Fruit fly (Drosophila melanogaster): ENCODE results near the gene Meltrin.

Meltrin gene

DNA sequence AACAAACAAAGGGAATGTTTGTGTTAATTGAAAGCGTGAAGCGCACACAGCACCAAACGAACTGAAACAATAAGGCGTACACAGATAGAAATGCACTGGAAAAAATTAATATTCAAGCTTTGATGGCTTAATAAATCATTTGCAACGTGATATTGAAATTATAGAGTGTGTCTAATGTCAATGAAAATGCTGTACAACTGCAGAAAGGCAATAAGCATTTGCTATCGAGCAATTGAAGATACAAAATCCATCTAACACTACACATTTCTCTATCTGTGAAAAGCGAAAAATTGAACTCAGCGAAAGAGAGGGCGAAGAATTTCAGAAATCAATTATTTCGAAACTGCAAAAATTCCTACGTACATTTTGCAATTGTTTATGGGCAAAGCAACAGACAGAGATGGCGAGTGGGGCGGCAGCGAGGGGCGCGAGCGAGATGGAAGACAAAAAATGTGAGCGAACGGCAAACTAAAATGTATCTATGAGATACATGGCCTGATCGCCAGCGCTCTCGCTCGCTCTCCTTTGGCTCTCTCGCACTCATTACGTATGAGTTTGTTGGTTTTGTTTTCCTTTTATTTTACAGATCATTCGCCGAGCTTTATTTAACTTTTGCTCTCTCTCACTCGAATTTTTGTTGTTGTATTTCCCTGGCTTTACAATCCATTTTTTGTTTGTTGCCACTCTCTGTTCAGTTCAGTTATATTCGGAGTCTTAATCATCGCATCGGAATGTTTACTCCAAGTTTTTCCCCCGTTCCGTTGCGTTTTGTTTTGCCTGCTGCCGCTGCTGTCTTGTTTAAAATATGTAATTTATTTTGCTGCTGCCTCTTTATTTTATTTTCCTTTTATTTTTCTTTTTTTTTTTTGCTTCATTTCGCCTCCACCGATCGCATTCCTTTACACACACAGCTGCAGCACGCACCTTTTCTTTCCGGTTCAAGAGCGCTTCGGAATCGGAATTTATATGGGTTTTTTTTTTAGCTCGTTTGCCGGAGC, 25.1 kb upstream of the Meltrin start (continued):
- TF ChIP-seq pum (GFP tag; optimal IDR thresholded peaks at IDR 0.05) (peak; percentile 64), fd64A (GFP tag; optimal IDR thresholded peaks at IDR 0.05) (peak; percentile 5), CG11560 (tag; IDR thresholded peaks at IDR 0.05) (no peak), org-1 (GFP tag; optimal IDR thresholded peaks at IDR 0.05) (peak; percentile 67), CG11085 (GFP tag; IDR thresholded peaks at IDR 0.05) (no peak), CG17612 (GFP tag; IDR thresholded peaks at IDR 0.05) (peak; percentile 49; the same call in 1 of the 2 replicates), lola (GFP tag; optimal IDR thresholded peaks at IDR 0.05) (peak in 1 of 3 experiments; percentile 50), MBD-R2 (GFP tag; IDR thresholded peaks at IDR 0.05) (peak; percentile 38; the same call in 1 of the 2 replicates), crc (GFP tag; optimal IDR thresholded peaks at IDR 0.05) (peak; percentile 42), Max (GFP tag; optimal IDR thresholded peaks at IDR 0.05) (peak; percentile 24), CG3726 (GFP tag; IDR thresholded peaks at IDR 0.05) (0 out of 3 replicates have a peak, but pooled peaks have one; percentile 61), CG10543 (GFP tag; optimal IDR thresholded peaks at IDR 0.05) (peak; percentile 28), al (GFP tag; IDR thresholded peaks at IDR 0.05) (peak; percentile 51; the same call in 1 of the 2 replicates), CG8290 (GFP tag; optimal IDR thresholded peaks at IDR 0.05) (no peak), CG8290 (tag; optimal IDR thresholded peaks at IDR 0.05) (peak in 1 of 2 experiments; percentile 76), abd-A (tag; optimal IDR thresholded peaks at IDR 0.05) (peak; percentile 32), CG13296 (GFP tag; optimal IDR thresholded peaks at IDR 0.05) (peak; percentile 45), BEAF-32 (GFP tag; optimal IDR thresholded peaks at IDR 0.05) (no peak), CG7839 (tag; optimal IDR thresholded peaks at IDR 0.05) (peak; percentile 69), Rfx (GFP tag; IDR thresholded peaks at IDR 0.05) (peak; percentile 74), Sry-δ (GFP tag; optimal IDR thresholded peaks at IDR 0.05) (peak; percentile 33), Optix (GFP tag; IDR thresholded peaks at IDR 0.05) (peak; percentile 67; the same call in 2 of the 3 replicates), CG16815 (GFP tag; optimal IDR thresholded peaks at IDR 0.05) (peak; percentile 37), CG10366 (GFP tag; IDR thresholded peaks at IDR 0.05) (peak; percentile 72), zf30C (GFP tag; optimal IDR thresholded peaks at IDR 0.05) (peak; percentile 53), ems (GFP tag; optimal IDR thresholded peaks at IDR 0.05) (peak; percentile 70), Sin3A (optimal IDR thresholded peaks at IDR 0.05) (no peak), CkIIα-i1 (GFP tag; IDR thresholded peaks at IDR 0.05) (no peak), br (optimal IDR thresholded peaks at IDR 0.05) (no peak), sima (GFP tag; optimal IDR thresholded peaks at IDR 0.05) (no peak), Side (GFP tag; optimal IDR thresholded peaks at IDR 0.05) (peak; percentile 57), ind (GFP tag; optimal IDR thresholded peaks at IDR 0.05) (peak; percentile 70), D19B (GFP tag; optimal IDR thresholded peaks at IDR 0.05) (peak; percentile 39), CHES-1-like (GFP tag; optimal IDR thresholded peaks at IDR 0.05) (peak; percentile 60), CG6813 (GFP tag; optimal IDR thresholded peaks at IDR 0.05) (no peak), Chrac-16 (GFP tag; optimal IDR thresholded peaks at IDR 0.05) (peak; percentile 72), Kr (GFP tag; optimal IDR thresholded peaks at IDR 0.05) (no peak), Mad (GFP tag; optimal IDR thresholded peaks at IDR 0.05) (peak; percentile 54), CG34224 (GFP tag; IDR thresholded peaks at IDR 0.05; ENCODE audit: partially characterized antibody) (no peak), dmrt99B (tag; optimal IDR thresholded peaks at IDR 0.05) (peak; percentile 79), Nf-YA (GFP tag; IDR thresholded peaks at IDR 0.05) (no peak; the same call in 1 of the 2 replicates), bab2 (GFP tag; optimal IDR thresholded peaks at IDR 0.05) (peak; percentile 76), CG11456 (GFP tag; IDR thresholded peaks at IDR 0.05) (no peak), lmd (GFP tag; IDR thresholded peaks at IDR 0.05) (peak; percentile 66), Drgx (GFP tag; IDR thresholded peaks at IDR 0.05) (peak; percentile 74), CG2875 (GFP tag; optimal IDR thresholded peaks at IDR 0.05) (peak; percentile 50), CG31388 (GFP tag; optimal IDR thresholded peaks at IDR 0.05) (no peak), chinmo (GFP tag; IDR thresholded peaks at IDR 0.05; ENCODE audit: partially characterized antibody) (peak; percentile 73; the same call in 1 of the 4 replicates), sqz (GFP tag; optimal IDR thresholded peaks at IDR 0.05) (no peak)

All from whole organism, embryonic.